Worm (Caenorhabditis elegans) whole organism, L4 larva: Measurements from ENCODE around the gene dct-5.

Experiments
- F10B5.3 ChIP-seq: sonication (generic microtip); optimal IDR thresholded peaks from 2 replicates; lab custom pipeline; 2016; ENCODE audit warnings: mild to moderate bottlenecking, missing genetic modification characterization, missing compliant biosample characterization
- F26F4.8 ChIP-seq: fragments of 200-800 bp; sonication (Bioruptor generic); conservative IDR thresholded peaks from 2 replicates; pipeline ENCODE4 v1.3.6; 2022; ENCODE audit warnings: missing genetic modification characterization, missing compliant biosample characterization
- T26A8.4 ChIP-seq: fragments of 200-800 bp; sonication (Bioruptor generic); IDR thresholded peaks from 2 replicates; pipeline ENCODE4 v1.3.6; 2022; ENCODE audit warnings: missing genetic modification characterization, missing compliant biosample characterization
- Y75B8A.6 ChIP-seq: fragments of 200-800 bp; sonication (Bioruptor generic); IDR thresholded peaks from 2 replicates; pipeline ENCODE4 v1.3.6; 2022; ENCODE audit warnings: missing genetic modification reagents, missing genetic modification characterization, missing compliant biosample characterization
- ZK546.5 ChIP-seq, 2 experiments: sonication (generic microtip); optimal IDR thresholded peaks; 2 replicates each; lab custom pipeline; 2017; ENCODE audit warnings: missing biosample characterization in 2 of 2, missing genetic modification characterization in 2 of 2
- aly-2 ChIP-seq: sonication (generic microtip); optimal IDR thresholded peaks from 2 replicates; lab custom pipeline; 2018; ENCODE audit warnings: missing biosample characterization, missing genetic modification characterization
- attf-4 ChIP-seq: sonication (generic microtip); optimal IDR thresholded peaks from 3 replicates; lab custom pipeline; 2017; ENCODE audit warnings: missing biosample characterization, missing genetic modification characterization
- ceh-28 ChIP-seq: fragments of 150-350 bp; optimal IDR thresholded peaks from 2 replicates; lab custom pipeline; 2014; ENCODE audit warnings: missing biosample characterization, missing genetic modification reagents, missing genetic modification characterization
- ceh-32 ChIP-seq: sonication (generic microtip); optimal IDR thresholded peaks from 2 replicates; lab custom pipeline; 2016; ENCODE audit warnings: mild to moderate bottlenecking, missing genetic modification characterization, missing compliant biosample characterization; ENCODE audit not compliant: poor library complexity
- ceh-44 ChIP-seq: fragments of 200-800 bp; sonication (Bioruptor generic); IDR thresholded peaks from 2 replicates; pipeline ENCODE4 v1.3.6; 2022; ENCODE audit warnings: missing genetic modification reagents, missing genetic modification characterization, missing compliant biosample characterization
- ceh-82 ChIP-seq: sonication (generic microtip); optimal IDR thresholded peaks from 2 replicates; lab custom pipeline; 2017; ENCODE audit warnings: missing biosample characterization, missing genetic modification characterization
- ces-1 ChIP-seq: fragments of 150-350 bp; sonication (generic microtip); optimal IDR thresholded peaks from 4 replicates; lab custom pipeline; 2014; ENCODE audit warnings: missing biosample characterization, missing genetic modification reagents, missing genetic modification characterization
- daf-12 ChIP-seq: fragments of 150-350 bp; optimal IDR thresholded peaks from 2 replicates; lab custom pipeline; 2014; ENCODE audit warnings: missing biosample characterization, missing genetic modification reagents, missing genetic modification characterization
- daf-19 ChIP-seq: fragments of 200-800 bp; sonication (Bioruptor generic); conservative IDR thresholded peaks from 2 replicates; pipeline ENCODE4 v1.3.6; 2022; ENCODE audit warnings: missing genetic modification characterization, missing compliant biosample characterization
- dmd-8 ChIP-seq: fragments of 200-800 bp; sonication (Bioruptor generic); IDR thresholded peaks from 2 replicates; pipeline ENCODE4 v1.3.6; 2022; ENCODE audit warnings: missing genetic modification characterization, missing compliant biosample characterization
- dve-1 ChIP-seq: sonication (generic microtip); optimal IDR thresholded peaks from 2 replicates; lab custom pipeline; 2017; ENCODE audit warnings: antibody characterized with exemption, mild to moderate bottlenecking, missing genetic modification characterization, missing compliant biosample characterization; ENCODE audit not compliant: insufficient read depth
- egl-43 ChIP-seq: fragments of 200-800 bp; sonication (Bioruptor generic); IDR thresholded peaks from 2 replicates; pipeline ENCODE4 v1.3.6; 2022; ENCODE audit warnings: missing genetic modification reagents, missing genetic modification characterization, missing compliant biosample characterization
- gei-8 ChIP-seq: fragments of 200-800 bp; sonication (Bioruptor generic); optimal IDR thresholded peaks from 2 replicates; lab custom pipeline; 2018; ENCODE audit warnings: mild to moderate bottlenecking, missing genetic modification characterization, missing compliant biosample characterization
- hlh-11 ChIP-seq: fragments of 200-800 bp; sonication (Bioruptor generic); optimal IDR thresholded peaks from 2 replicates; lab custom pipeline; 2018; ENCODE audit warnings: mild to moderate bottlenecking, missing genetic modification characterization, missing compliant biosample characterization
- hlh-30 ChIP-seq: sonication (generic microtip); optimal IDR thresholded peaks from 2 replicates; lab custom pipeline; 2017; ENCODE audit warnings: antibody characterized with exemption, mild to moderate bottlenecking, missing genetic modification characterization, missing compliant biosample characterization; ENCODE audit not compliant: insufficient read depth
- jun-1 ChIP-seq: fragments of 150-350 bp; optimal IDR thresholded peaks from 2 replicates; lab custom pipeline; 2014; ENCODE audit warnings: missing biosample characterization, missing genetic modification reagents, missing genetic modification characterization
- lin-15B ChIP-seq: fragments of 150-350 bp; sonication (generic microtip); optimal IDR thresholded peaks from 3 replicates; lab custom pipeline; 2014; ENCODE audit warnings: missing biosample characterization, missing genetic modification characterization
- lin-38 ChIP-seq: fragments of 200-800 bp; sonication (Bioruptor generic); IDR thresholded peaks from 2 replicates; pipeline ENCODE4 v1.3.6; 2022; ENCODE audit warnings: missing genetic modification reagents, missing genetic modification characterization, missing compliant biosample characterization
- lin-39 ChIP-seq: fragments of 150-350 bp; optimal IDR thresholded peaks from 2 replicates; lab custom pipeline; 2014; ENCODE audit warnings: missing biosample characterization, missing genetic modification reagents, missing genetic modification characterization
- lsy-2 ChIP-seq, 2 experiments: fragments of 150-350 bp in 1 of 2; sonication (generic microtip) in 1 of 2; optimal IDR thresholded peaks; 2 replicates each; lab custom pipeline; 2014 to 2017; ENCODE audit warnings: missing biosample characterization in 2 of 2, missing genetic modification characterization in 2 of 2
- madf-5 ChIP-seq, 2 experiments: fragments of 200-800 bp; sonication (Bioruptor generic); IDR thresholded peaks; 2 replicates each; pipeline ENCODE4 v1.3.6; 2022; ENCODE audit warnings: missing compliant biosample characterization in 2 of 2, missing genetic modification characterization in 2 of 2
- mdl-1 ChIP-seq, 2 experiments: fragments of 150-350 bp in 1 of 2; sonication (generic microtip) in 1 of 2; optimal IDR thresholded peaks; 2 replicates each; lab custom pipeline; 2014 to 2017; ENCODE audit warnings: missing biosample characterization in 2 of 2, missing genetic modification characterization in 2 of 2
- mxl-3 ChIP-seq: fragments of 200-800 bp; sonication (Bioruptor generic); optimal IDR thresholded peaks from 2 replicates; lab custom pipeline; 2018; ENCODE audit warnings: mild to moderate bottlenecking, missing genetic modification characterization, missing compliant biosample characterization
- nhr-102 ChIP-seq: sonication (generic microtip); optimal IDR thresholded peaks from 2 replicates; lab custom pipeline; 2016; ENCODE audit warnings: mild to moderate bottlenecking, missing genetic modification characterization, moderate library complexity, missing compliant biosample characterization
- nhr-41 ChIP-seq: fragments of 200-800 bp; sonication (Bioruptor generic); IDR thresholded peaks from 2 replicates; pipeline ENCODE4 v1.3.6; 2022; ENCODE audit warnings: missing genetic modification reagents, missing genetic modification characterization, missing compliant biosample characterization
- nhr-6 ChIP-seq: fragments of 150-350 bp; optimal IDR thresholded peaks from 2 replicates; lab custom pipeline; 2014; ENCODE audit warnings: missing biosample characterization, missing genetic modification characterization
- pha-4 ChIP-seq, 2 experiments: fragments of 150-350 bp in 1 of 2; fragments of 200-800 bp in 1 of 2; sonication (Bioruptor generic) in 1 of 2; IDR thresholded peaks in 1 of 2; optimal IDR thresholded peaks in 1 of 2; 2 replicates each; pipeline versions ENCODE4 v1.3.6 to Lab custom; 2014 to 2022; ENCODE audit warnings: missing genetic modification characterization in 2 of 2, missing genetic modification reagents in 2 of 2, missing biosample characterization in 1 of 2, missing compliant biosample characterization in 1 of 2
- php-3 ChIP-seq: fragments of 200-800 bp; sonication (Bioruptor generic); IDR thresholded peaks from 2 replicates; pipeline ENCODE4 v1.3.6; 2022; ENCODE audit warnings: missing genetic modification reagents, missing genetic modification characterization, missing compliant biosample characterization
- sdz-12 ChIP-seq: fragments of 200-800 bp; sonication (Bioruptor generic); optimal IDR thresholded peaks from 2 replicates; lab custom pipeline; 2018; ENCODE audit warnings: mild to moderate bottlenecking, missing genetic modification characterization, missing compliant biosample characterization
- spr-1 ChIP-seq: sonication (generic microtip); optimal IDR thresholded peaks from 2 replicates; lab custom pipeline; 2016; ENCODE audit warnings: mild to moderate bottlenecking, missing genetic modification characterization, missing compliant biosample characterization
- spr-3 ChIP-seq: fragments of 200-800 bp; sonication (Bioruptor generic); optimal IDR thresholded peaks from 2 replicates; lab custom pipeline; 2018; ENCODE audit warnings: mild to moderate bottlenecking, missing genetic modification characterization, missing compliant biosample characterization
- unc-62 ChIP-seq, 3 experiments: fragments of 150-350 bp in 1 of 3; sonication (generic microtip); optimal IDR thresholded peaks in 2 of 3; peaks in 1 of 3; 1 replicate in 1 of 3; 2 replicates in 2 of 3; lab custom pipeline; 2014 to 2017; ENCODE audit warnings: missing biosample characterization in 3 of 3, missing genetic modification characterization in 3 of 3, missing genetic modification reagents in 3 of 3, missing genotype in 1 of 3
- vab-7 ChIP-seq: fragments of 200-800 bp; sonication (Bioruptor generic); IDR thresholded peaks from 2 replicates; pipeline ENCODE4 v1.3.6; 2022; ENCODE audit warnings: missing genetic modification reagents, missing genetic modification characterization, missing compliant biosample characterization
- zfp-3 ChIP-seq: fragments of 200-800 bp; sonication (Bioruptor generic); conservative IDR thresholded peaks from 2 replicates; pipeline ENCODE4 v1.3.6; 2022; ENCODE audit warnings: missing genetic modification reagents, missing genetic modification characterization, missing compliant biosample characterization
- ztf-11 ChIP-seq: fragments of 150-350 bp; optimal IDR thresholded peaks from 2 replicates; lab custom pipeline; 2014; ENCODE audit warnings: missing biosample characterization, missing genetic modification characterization

The dct-5 gene

DNA sequence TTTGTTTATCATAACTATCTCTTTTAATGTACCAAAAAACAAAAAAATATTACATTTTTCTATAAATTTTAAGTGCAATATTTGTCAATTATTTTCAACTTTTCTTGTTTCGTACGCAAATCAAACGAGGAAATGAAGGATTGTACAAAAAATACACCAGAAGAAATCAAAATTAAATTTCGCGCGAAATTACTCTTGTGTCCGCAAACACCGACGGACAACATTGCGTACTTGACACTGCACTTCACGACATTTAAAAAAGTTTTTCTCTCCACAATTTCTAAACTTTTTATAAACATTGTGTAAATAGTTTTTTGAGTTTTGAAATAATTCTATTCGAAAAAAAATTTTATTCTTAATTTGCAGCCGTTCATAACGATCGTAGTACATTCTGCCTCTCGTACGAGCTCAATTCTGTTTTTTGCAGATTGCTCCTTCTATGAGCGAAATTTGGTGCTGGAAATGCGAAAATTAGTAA lies 37.3 kb upstream of the dct-5 start, which contains the start of gene mrps-16 (continued):
- no peak for TF ChIP-seq F10B5.3 (tag; lab: Kevin White, UChicago)
- TF ChIP-seq dmd-8 = no peak
- peak; percentile 30 for TF ChIP-seq nhr-6
- TF ChIP-seq Y75B8A.6 = no peak
- no peak for TF ChIP-seq vab-7 (GFP tag; lab: Robert Waterston, UW)
- no peak for TF ChIP-seq gei-8 (GFP tag; lab: Kevin White, UChicago)
- peak in 1 of 2 experiments; percentile 82 for TF ChIP-seq lsy-2 (tag; optimal IDR thresholded peaks at IDR 0.05; lab: Kevin White, UChicago)
- TF ChIP-seq lin-38 (GFP tag; lab: Robert Waterston, UW) = peak; percentile 65
- TF ChIP-seq hlh-11 (tag; lab: Kevin White, UChicago) = no peak
- TF ChIP-seq ceh-32 (tag; lab: Kevin White, UChicago) = no peak
- TF ChIP-seq F26F4.8 (GFP tag; lab: Robert Waterston, UW) = no peak
- TF ChIP-seq daf-19 (GFP tag; lab: Robert Waterston, UW) = 0 out of 2 replicates have a peak, but pooled peaks have one; percentile 48
- TF ChIP-seq ztf-11 (tag; lab: Kevin White, UChicago) = no peak
- no peak for TF ChIP-seq madf-5 (GFP tag; IDR thresholded peaks at IDR 0.05; lab: Robert Waterston, UW)
- no peak for TF ChIP-seq zfp-3 (GFP tag; lab: Robert Waterston, UW)
- no peak for TF ChIP-seq mdl-1 (tag; optimal IDR thresholded peaks at IDR 0.05; lab: Kevin White, UChicago)
- no peak for TF ChIP-seq egl-43 (GFP tag; lab: Robert Waterston, UW)
- TF ChIP-seq ces-1 = no peak
- no peak for TF ChIP-seq daf-12 (tag; lab: Kevin White, UChicago)
- TF ChIP-seq php-3 (GFP tag; lab: Robert Waterston, UW) = no peak

DNA sequence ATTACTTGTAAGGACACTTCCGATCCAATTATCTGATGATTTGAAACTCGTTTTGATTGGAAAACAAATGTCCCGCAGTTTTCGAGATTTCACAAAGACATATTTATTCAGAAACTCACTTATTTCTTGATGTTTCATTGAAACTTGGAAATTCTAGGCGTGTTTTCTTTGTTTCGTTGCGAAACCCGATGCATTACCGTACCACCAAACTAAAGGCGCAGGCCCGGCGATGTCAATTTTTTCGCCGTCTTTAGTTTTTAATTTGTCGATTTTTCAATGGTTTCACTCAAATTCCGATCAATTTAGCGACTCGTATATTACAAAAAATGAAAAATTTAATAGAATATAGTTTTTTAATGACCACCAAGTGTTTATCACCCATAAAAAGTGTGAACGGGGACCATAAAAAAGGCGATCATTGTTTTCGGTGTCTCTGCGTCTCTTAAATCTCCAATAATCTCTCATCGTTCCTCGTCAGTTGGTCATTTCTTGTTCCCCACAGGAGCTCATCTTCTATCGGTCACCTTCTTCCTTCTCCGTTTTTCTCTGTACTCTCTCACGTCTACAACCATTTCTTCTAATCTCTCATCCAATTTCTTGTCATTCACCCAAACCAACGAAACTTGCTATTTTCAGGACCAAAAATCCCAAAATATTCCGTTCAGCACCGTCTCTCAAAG lies 29.1 kb upstream of the dct-5 start, which contains the start of gene clr-1:
clr-1 (plus strand) TSS at position 630 of the 680 bp plus-strand sequence.
- no peak for TF ChIP-seq mxl-3 (GFP tag; lab: Kevin White, UChicago)
- 0 out of 2 replicates have a peak, but pooled peaks have one; percentile 36 for TF ChIP-seq daf-19 (GFP tag; lab: Robert Waterston, UW)
- TF ChIP-seq hlh-11 (tag; lab: Kevin White, UChicago) = no peak
- TF ChIP-seq attf-4 (tag; lab: Kevin White, UChicago) = no peak
- 0 out of 2 replicates have a peak, but pooled peaks have one; percentile 32 for TF ChIP-seq php-3 (GFP tag; lab: Robert Waterston, UW)
- TF ChIP-seq ZK546.5 (tag; optimal IDR thresholded peaks at IDR 0.05; lab: Kevin White, UChicago) = no peak
- TF ChIP-seq nhr-102 = no peak
- TF ChIP-seq lin-15B = no peak
- TF ChIP-seq spr-3 (GFP tag; lab: Kevin White, UChicago) = no peak
- TF ChIP-seq ceh-44 (GFP tag; lab: Robert Waterston, UW) = no peak
- TF ChIP-seq ceh-82 = no peak
- TF ChIP-seq T26A8.4 = no peak
- no peak for TF ChIP-seq dve-1 (tag; lab: Kevin White, UChicago)
- peak in 1 of 2 experiments; percentile 29 for TF ChIP-seq unc-62 (GFP tag; optimal IDR thresholded peaks at IDR 0.05 in 1 of 2; lab: Kevin White, UChicago)
- no peak for TF ChIP-seq unc-62 (tag; optimal IDR thresholded peaks at IDR 0.05; lab: Kevin White, UChicago)
- TF ChIP-seq ceh-28 (tag; lab: Kevin White, UChicago) = no peak
- peak; percentile 33; the same call in 1 of the 2 replicates for TF ChIP-seq lin-38 (GFP tag; lab: Robert Waterston, UW)
- TF ChIP-seq aly-2 (tag; lab: Kevin White, UChicago) = no peak
- no peak for TF ChIP-seq nhr-41
- TF ChIP-seq jun-1 (tag; lab: Kevin White, UChicago) = no peak
- no peak for TF ChIP-seq pha-4 (GFP tag; IDR thresholded peaks at IDR 0.05; lab: Robert Waterston, UW)
- TF ChIP-seq pha-4 (tag; optimal IDR thresholded peaks at IDR 0.05; lab: Kevin White, UChicago) = no peak
- no peak for TF ChIP-seq hlh-30 (tag; lab: Kevin White, UChicago)
- TF ChIP-seq spr-1 (tag; lab: Kevin White, UChicago) = no peak
- no peak for TF ChIP-seq mdl-1 (tag; optimal IDR thresholded peaks at IDR 0.05; lab: Kevin White, UChicago)
- no peak for TF ChIP-seq ceh-32 (tag; lab: Kevin White, UChicago)
- no peak for TF ChIP-seq sdz-12 (GFP tag; lab: Kevin White, UChicago)
- no peak for TF ChIP-seq zfp-3 (GFP tag; lab: Robert Waterston, UW)
- no peak for TF ChIP-seq lin-39 (tag; lab: Kevin White, UChicago)
